Worm (Caenorhabditis elegans): Measurements from ENCODE around the gene Y38H8A.4.
A peak's percentile ranks its signal among the peaks of the same experiment; 100 is the strongest.

The Y38H8A.4 gene

ce11 chrIV:13456893-13457292 is 15.3 kb downstream of the Y38H8A.4 start:
- TF ChIP-seq zip-11 (GFP tag; IDR thresholded peaks at IDR 0.05) (no peak), F37D6.2 (tag; optimal IDR thresholded peaks at IDR 0.05) (no peak), nhr-28 (tag; optimal IDR thresholded peaks at IDR 0.05) (no peak), madf-9 (GFP tag; conservative IDR thresholded peaks at IDR 0.05) (no peak), lim-7 (GFP tag; IDR thresholded peaks at IDR 0.05) (no peak), zip-2 (tag; optimal IDR thresholded peaks at IDR 0.05) (no peak), Y75B8A.6 (GFP tag; IDR thresholded peaks at IDR 0.05) (no peak), lin-38 (GFP tag; IDR thresholded peaks at IDR 0.05) (peak; percentile 34; the same call in 1 of the 2 replicates)

- TF ChIP-seq madf-5 (GFP tag; IDR thresholded peaks at IDR 0.05) = 0 out of 4 replicates have a peak, but pooled peaks of 1 of the 2 experiments have one; percentile 10
Observed at ce11 chrIV:13456138-13456537, 16.0 kb downstream of the Y38H8A.4 start.

- TF ChIP-seq set-16 (GFP tag; IDR thresholded peaks at IDR 0.05) (peak; percentile 56), D1046.2 (GFP tag; IDR thresholded peaks at IDR 0.05) (0 out of 2 replicates have a peak, but pooled peaks have one; percentile 26), egl-43 (GFP tag; IDR thresholded peaks at IDR 0.05) (0 out of 2 replicates have a peak, but pooled peaks have one; percentile 25)
Observed at ce11 chrIV:13455200-13455599, 17.0 kb downstream of the Y38H8A.4 start, which contains the start of gene Y38H8A.7. TSS of gene Y38H8A.7 (plus strand) at chrIV:13455500.

ce11 chrIV:13454698-13455097 is 17.5 kb downstream of the Y38H8A.4 start, which contains the start of gene uso-1:
TSS of gene uso-1 (minus strand) at chrIV:13454798.
- no peak for TF ChIP-seq ztf-7 (tag; optimal IDR thresholded peaks at IDR 0.05)
- no peak for TF ChIP-seq lin-39 (tag; optimal IDR thresholded peaks at IDR 0.05)
- no peak for TF ChIP-seq hlh-11 (tag; optimal IDR thresholded peaks at IDR 0.05)
- no peak for TF ChIP-seq ces-1 (GFP tag; optimal IDR thresholded peaks at IDR 0.05)

- no peak for TF ChIP-seq egl-43 (GFP tag; IDR thresholded peaks at IDR 0.05)
- peak; percentile 59 for TF ChIP-seq mes-2 (tag; optimal IDR thresholded peaks at IDR 0.05; ENCODE audit: poor library complexity, severe bottlenecking)
- no peak for TF ChIP-seq ztf-7 (tag; optimal IDR thresholded peaks at IDR 0.05)
- TF ChIP-seq ztf-11 (tag; optimal IDR thresholded peaks at IDR 0.05) = no peak
- peak; percentile 92 for TF ChIP-seq lin-38 (GFP tag; IDR thresholded peaks at IDR 0.05)
- no peak for TF ChIP-seq gei-8 (GFP tag; optimal IDR thresholded peaks at IDR 0.05)
- TF ChIP-seq ceh-44 (GFP tag; IDR thresholded peaks at IDR 0.05) = no peak
- no peak for TF ChIP-seq mdl-1 (tag; optimal IDR thresholded peaks at IDR 0.05)
- TF ChIP-seq mdt-29 (GFP tag; IDR thresholded peaks at IDR 0.05) = no peak
- TF ChIP-seq cey-2 (tag; optimal IDR thresholded peaks at IDR 0.05; ENCODE audit: borderline replicate concordance, insufficient read depth) = no peak
- peak in 1 of 2 experiments; percentile 7 for TF ChIP-seq hif-1 (tag; optimal IDR thresholded peaks at IDR 0.05)
- TF ChIP-seq lsy-2 (tag; optimal IDR thresholded peaks at IDR 0.05) = peak in 1 of 2 experiments; percentile 24
- TF ChIP-seq lin-39 (tag; optimal IDR thresholded peaks at IDR 0.05) = no peak
- no peak for TF ChIP-seq F10B5.3 (tag; optimal IDR thresholded peaks at IDR 0.05)
- peak; percentile 29 for TF ChIP-seq rbr-2 (tag; optimal IDR thresholded peaks at IDR 0.05)
- peak; percentile 13 for TF ChIP-seq dpl-1 (GFP tag; optimal IDR thresholded peaks at IDR 0.05)
- TF ChIP-seq D1046.2 (GFP tag; IDR thresholded peaks at IDR 0.05) = no peak
- no peak for TF ChIP-seq php-3 (GFP tag; IDR thresholded peaks at IDR 0.05)
Observed at ce11 chrIV:13453509-13453908, 18.7 kb downstream of the Y38H8A.4 start.

- peak; percentile 38; the same call in 1 of the 2 replicates for TF ChIP-seq lin-38 (GFP tag; IDR thresholded peaks at IDR 0.05)
- TF ChIP-seq arid-1 (GFP tag; conservative IDR thresholded peaks at IDR 0.05) = no peak
Observed at ce11 chrIV:13450740-13451139, 21.4 kb downstream of the Y38H8A.4 start.
